Fruit fly (Drosophila melanogaster) ovary, adult (tissue): Measurements from ENCODE around the gene CG13675.
A peak's percentile ranks its signal among the peaks of the same experiment; 100 is the strongest.

Source experiments
- CG17801 ChIP-seq: fragments of 200-800 bp; optimal IDR thresholded peaks from 2 replicates; lab custom pipeline; 2019; ENCODE audit warnings: missing biosample characterization, mild to moderate bottlenecking, missing genetic modification characterization, moderate library complexity; ENCODE audit not compliant: partially characterized antibody

CG13675 gene

dm6 chr3L:8177795-8178564 lies 12.7 kb upstream of the CG13675 start, which contains the start of gene Nmt:
Gene Nmt (minus strand): TSS chr3L:8178429.
- no peak for TF ChIP-seq CG17801 (GFP tag; lab: Kevin White, UChicago)

dm6 chr3L:8175818-8176217 lies 10.5 kb upstream of the CG13675 start, which contains the start of gene RecQ4:
Gene RecQ4 (minus strand): TSS chr3L:8175978.
- TF ChIP-seq CG17801 (GFP tag; lab: Kevin White, UChicago), result no peak

dm6 chr3L:8159724-8160422 lies 5.4 kb downstream of the CG13675 start, which contains the start of gene CG43886:
Gene CG43886 (minus strand): TSS chr3L:8159774.
- no peak for TF ChIP-seq CG17801 (GFP tag; lab: Kevin White, UChicago)

dm6 chr3L:8158715-8159380 lies 6.5 kb downstream of the CG13675 start, which contains the start of gene CG42445:
Gene CG42445 (minus strand): TSS chr3L:8158900.
- peak; percentile 14 for TF ChIP-seq CG17801 (GFP tag; lab: Kevin White, UChicago)

dm6 chr3L:8157079-8157478 lies 8.2 kb downstream of the CG13675 start:
- TF ChIP-seq CG17801 (GFP tag; lab: Kevin White, UChicago), result no peak

- no peak for TF ChIP-seq CG17801 (GFP tag; lab: Kevin White, UChicago)
These were observed 9.1 kb downstream of the CG13675 start for dm6 chr3L:8156199-8156598.

- TF ChIP-seq CG17801 (GFP tag; lab: Kevin White, UChicago), result no peak
These were observed 10.0 kb downstream of the CG13675 start for dm6 chr3L:8155324-8155723.

dm6 chr3L:8154544-8154943 lies 10.8 kb downstream of the CG13675 start:
- TF ChIP-seq CG17801 (GFP tag; lab: Kevin White, UChicago), result no peak

dm6 chr3L:8153206-8153996 lies 11.9 kb downstream of the CG13675 start:
- no peak for TF ChIP-seq CG17801 (GFP tag; lab: Kevin White, UChicago)

- no peak for TF ChIP-seq CG17801 (GFP tag; lab: Kevin White, UChicago)
These were observed 13.6 kb downstream of the CG13675 start, which contains the start of gene CG13676 for dm6 chr3L:8151727-8152199. Gene CG13676 (minus strand): TSS chr3L:8151813.

dm6 chr3L:8150812-8151211 lies 14.5 kb downstream of the CG13675 start:
- no peak for TF ChIP-seq CG17801 (GFP tag; lab: Kevin White, UChicago)

dm6 chr3L:8150284-8150683 lies 15.0 kb downstream of the CG13675 start:
- TF ChIP-seq CG17801 (GFP tag; lab: Kevin White, UChicago), result no peak

dm6 chr3L:8137448-8137906 lies 27.8 kb downstream of the CG13675 start, which contains the start of the genes Setx and mus301:
Gene Setx (minus strand): TSS chr3L:8137498.
Gene mus301 (plus strand): TSS chr3L:8137808.
- peak; percentile 64 for TF ChIP-seq CG17801 (GFP tag; lab: Kevin White, UChicago)
